Worm (Caenorhabditis elegans): ENCODE data around the gene R09H10.2.
"Not testable (repeated sequence)": the region's sequence is repeated elsewhere in the genome, so short reads cannot be mapped to it uniquely, and the experiment has no call there.

The R09H10.2 gene

DNA sequence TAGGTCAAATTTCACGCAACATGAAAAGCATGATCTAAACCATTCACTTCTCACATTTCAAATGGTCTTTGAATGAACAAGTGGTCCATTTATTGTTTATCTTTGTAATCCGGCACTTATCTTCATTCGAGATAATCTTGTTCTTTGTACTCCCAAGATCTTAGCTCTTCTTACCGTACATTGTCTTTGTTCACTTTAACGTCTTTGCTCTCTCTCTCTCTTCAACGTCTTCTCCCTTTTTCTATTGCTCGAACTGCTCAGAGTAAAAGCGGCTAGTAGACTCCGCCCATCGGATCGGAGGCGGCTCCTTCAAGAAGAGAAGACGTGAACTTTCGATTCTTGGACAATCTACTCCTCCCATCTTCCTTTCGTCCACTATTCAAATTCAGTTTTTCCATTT is 33.9 kb downstream of the R09H10.2 start, which contains the start of gene F56C4.1:
Gene F56C4.1 (plus strand): TSS at position 301 of the 400 bp plus-strand sequence.
- TF ChIP-seq med-1 (GFP tag; optimal IDR thresholded peaks at IDR 0.05; ENCODE audit: insufficient read depth) (no peak), T22C8.4 (GFP tag; IDR thresholded peaks at IDR 0.05) (no peak), cog-1 (tag; optimal IDR thresholded peaks at IDR 0.05) (no peak), tab-1 (GFP tag; IDR thresholded peaks at IDR 0.05) (no peak), flt-1 (GFP tag; IDR thresholded peaks at IDR 0.05) (no peak), ztf-29 (GFP tag; IDR thresholded peaks at IDR 0.05) (no peak), klf-2 (GFP tag; conservative IDR thresholded peaks at IDR 0.05) (no peak), ztf-23 (GFP tag; IDR thresholded peaks at IDR 0.05) (no peak), ref-1 (GFP tag; conservative IDR thresholded peaks at IDR 0.05) (no peak)

DNA sequence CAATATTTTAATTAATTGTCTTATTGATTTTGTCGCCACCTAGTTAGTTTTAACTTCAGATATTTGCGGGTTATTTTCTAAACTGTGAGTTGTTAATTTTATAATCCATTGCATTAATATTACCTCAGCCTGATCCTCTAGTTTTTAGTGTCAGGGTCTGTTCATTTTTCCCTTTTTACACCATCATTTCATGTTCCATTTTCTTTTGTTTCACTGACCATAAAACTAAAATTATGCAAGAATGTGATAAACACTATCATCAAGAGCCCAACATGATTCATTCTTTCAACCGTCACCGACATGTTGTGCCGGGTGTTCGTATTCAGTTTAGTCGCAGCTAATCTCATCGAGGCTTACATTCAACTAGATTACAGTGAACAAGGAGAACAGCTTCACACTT is 36.2 kb downstream of the R09H10.2 start, which contains the start of gene F56C4.2:
Gene F56C4.2 (plus strand): TSS at position 301 of the 400 bp plus-strand sequence.
- TF ChIP-seq ztf-29 (GFP tag; IDR thresholded peaks at IDR 0.05), result no peak
- TF ChIP-seq ref-1 (GFP tag; conservative IDR thresholded peaks at IDR 0.05), result no peak
- TF ChIP-seq cog-1 (tag; optimal IDR thresholded peaks at IDR 0.05), result no peak
- TF ChIP-seq med-1 (GFP tag; optimal IDR thresholded peaks at IDR 0.05; ENCODE audit: insufficient read depth), result no peak
- no peak for TF ChIP-seq T22C8.4 (GFP tag; IDR thresholded peaks at IDR 0.05)
- TF ChIP-seq tab-1 (GFP tag; IDR thresholded peaks at IDR 0.05), result no peak
- no peak for TF ChIP-seq flt-1 (GFP tag; IDR thresholded peaks at IDR 0.05)
- no peak for TF ChIP-seq ztf-23 (GFP tag; IDR thresholded peaks at IDR 0.05)
- no peak for TF ChIP-seq klf-2 (GFP tag; conservative IDR thresholded peaks at IDR 0.05)

DNA sequence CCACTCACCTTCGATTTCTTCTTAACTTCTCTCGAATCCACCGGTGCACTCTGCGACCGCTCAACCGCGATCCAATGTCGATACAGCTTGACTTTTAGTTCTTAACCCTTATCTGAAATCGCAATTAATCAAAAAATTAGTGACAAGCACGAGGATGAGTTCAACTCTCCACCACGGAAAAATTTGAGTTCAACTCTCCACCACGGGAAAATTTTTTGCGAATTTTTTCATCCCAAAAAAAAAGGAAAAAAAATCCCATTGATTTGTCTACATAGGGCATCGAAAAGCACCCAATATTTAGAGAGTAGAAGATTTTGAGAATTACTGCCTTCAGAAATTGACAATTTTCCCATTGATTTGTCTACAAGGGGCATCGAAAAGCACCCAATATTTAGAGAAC is 51.3 kb downstream of the R09H10.2 start, which contains the start of gene glb-19:
Gene glb-19 (minus strand): TSS at position 101 of the 400 bp plus-strand sequence.
- TF ChIP-seq ref-1 (GFP tag; conservative IDR thresholded peaks at IDR 0.05); ztf-23 (GFP tag; IDR thresholded peaks at IDR 0.05); ztf-29 (GFP tag; IDR thresholded peaks at IDR 0.05): not testable (repeated sequence)

All from whole organism, midembryonic.